Worm (Caenorhabditis elegans): ENCODE measurements around the gene clec-31.

clec-31 gene

DNA sequence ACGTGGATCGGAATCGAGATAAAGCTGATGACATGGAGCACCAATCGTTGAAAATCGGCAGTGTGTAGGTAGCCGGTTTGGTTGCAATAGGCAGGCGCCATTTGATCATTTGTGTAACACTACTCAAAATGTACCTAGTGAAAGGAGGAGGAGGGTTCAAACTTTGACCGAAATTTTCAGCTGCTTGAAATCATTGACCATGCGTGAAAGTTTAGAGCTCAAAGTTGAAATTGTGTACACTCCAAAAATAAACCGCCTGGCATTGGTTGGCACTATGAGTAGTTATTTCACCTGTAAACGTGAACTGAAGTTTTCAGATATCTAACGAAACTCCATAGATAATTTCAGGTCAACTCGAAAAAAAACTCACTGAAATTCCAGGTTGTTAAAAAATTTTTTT is 26.0 kb downstream of the clec-31 start, which contains the start of gene srh-215:
Gene srh-215 (minus strand): TSS at position 101 of the 400 bp plus-strand sequence.
- TF ChIP-seq lin-13 (tag; optimal IDR thresholded peaks at IDR 0.05) (no peak), ham-2 (GFP tag; optimal IDR thresholded peaks at IDR 0.05) (no peak), lin-32 (GFP tag; optimal IDR thresholded peaks at IDR 0.05) (no peak), nhr-12 (tag; optimal IDR thresholded peaks at IDR 0.05) (no peak), sptf-1 (tag; optimal IDR thresholded peaks at IDR 0.05) (no peak), ceh-83 (GFP tag; optimal IDR thresholded peaks at IDR 0.05) (no peak), lsy-2 (tag; optimal IDR thresholded peaks at IDR 0.05) (no peak), hlh-1 (tag; optimal IDR thresholded peaks at IDR 0.05) (no peak), nhr-237 (tag; optimal IDR thresholded peaks at IDR 0.05) (no peak), ceh-43 (GFP tag; optimal IDR thresholded peaks at IDR 0.05) (no peak), nhr-2 (tag; optimal IDR thresholded peaks at IDR 0.05) (no peak), nhr-76 (tag; optimal IDR thresholded peaks at IDR 0.05) (no peak), blmp-1 (tag; optimal IDR thresholded peaks at IDR 0.05) (no peak), drap-1 (GFP tag; optimal IDR thresholded peaks at IDR 0.05) (no peak), ztf-11 (tag; optimal IDR thresholded peaks at IDR 0.05) (no peak), pha-4 (tag; optimal IDR thresholded peaks at IDR 0.05) (no peak), ceh-39 (tag; optimal IDR thresholded peaks at IDR 0.05) (no peak)

DNA sequence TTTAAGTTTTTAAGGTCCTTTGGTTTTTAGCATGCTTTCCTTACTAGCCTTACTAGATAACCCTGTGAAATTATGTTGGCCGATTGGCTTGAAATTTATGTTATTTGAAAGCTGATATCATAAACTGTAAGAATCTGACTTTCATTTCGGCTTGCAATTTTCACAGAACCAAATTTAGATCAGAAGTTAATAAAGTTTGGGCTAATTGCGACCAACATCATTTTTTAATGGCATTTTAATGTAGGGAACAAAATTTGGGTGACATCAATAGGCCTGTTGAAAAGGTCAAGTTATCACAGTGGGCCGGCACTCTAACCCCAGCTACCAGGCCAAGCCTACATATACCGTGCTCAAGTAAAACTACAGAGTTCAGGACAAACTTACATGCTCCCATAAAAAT is 26.6 kb downstream of the clec-31 start:
- no peak for TF ChIP-seq hlh-1 (tag; optimal IDR thresholded peaks at IDR 0.05)
- no peak for TF ChIP-seq blmp-1 (tag; optimal IDR thresholded peaks at IDR 0.05)
- no peak for TF ChIP-seq pha-4 (tag; optimal IDR thresholded peaks at IDR 0.05)
- TF ChIP-seq lsy-2 (tag; optimal IDR thresholded peaks at IDR 0.05): no peak
- no peak for TF ChIP-seq flh-1 (GFP tag; optimal IDR thresholded peaks at IDR 0.05)
- TF ChIP-seq ceh-39 (tag; optimal IDR thresholded peaks at IDR 0.05): no peak
- no peak for TF ChIP-seq drap-1 (GFP tag; optimal IDR thresholded peaks at IDR 0.05)
- TF ChIP-seq nhr-12 (tag; optimal IDR thresholded peaks at IDR 0.05): no peak
- TF ChIP-seq ces-1 (GFP tag; optimal IDR thresholded peaks at IDR 0.05): no peak
- TF ChIP-seq unc-39 (tag; optimal IDR thresholded peaks at IDR 0.05): no peak
- no peak for TF ChIP-seq lin-13 (tag; optimal IDR thresholded peaks at IDR 0.05)
- no peak for TF ChIP-seq tbx-8 (GFP tag; optimal IDR thresholded peaks at IDR 0.05)
- TF ChIP-seq nhr-76 (tag; optimal IDR thresholded peaks at IDR 0.05): no peak
- TF ChIP-seq nhr-2 (tag; optimal IDR thresholded peaks at IDR 0.05): no peak
- no peak for TF ChIP-seq sem-2 (GFP tag; optimal IDR thresholded peaks at IDR 0.05)
- no peak for TF ChIP-seq unc-62 (GFP tag; optimal IDR thresholded peaks at IDR 0.05)
- no peak for TF ChIP-seq mep-1 (tag; optimal IDR thresholded peaks at IDR 0.05)

DNA sequence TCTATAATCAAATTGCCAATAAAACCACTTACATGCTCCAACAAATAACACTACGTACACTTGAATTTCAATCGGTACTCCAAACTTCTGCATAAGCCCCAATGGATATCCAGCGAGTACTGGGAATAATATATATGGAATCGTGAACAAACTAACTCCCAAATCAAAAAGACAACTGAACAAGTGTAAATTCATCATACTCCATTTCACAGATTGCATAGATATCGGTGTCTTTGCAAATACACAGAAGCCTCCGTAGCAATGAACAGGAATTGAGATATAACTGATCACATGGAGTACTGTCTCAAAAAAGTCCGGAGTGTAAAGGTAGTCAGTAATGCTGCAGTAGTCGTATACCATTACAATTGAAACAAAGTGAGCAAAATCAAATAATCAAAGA is 28.5 kb downstream of the clec-31 start, which contains the start of gene srh-214:
Gene srh-214 (minus strand): TSS at position 360 of the 400 bp plus-strand sequence.
- no peak for TF ChIP-seq mab-5 (tag; optimal IDR thresholded peaks at IDR 0.05)
- no peak for TF ChIP-seq mls-2 (tag; optimal IDR thresholded peaks at IDR 0.05)
- no peak for TF ChIP-seq nhr-76 (tag; optimal IDR thresholded peaks at IDR 0.05)
- no peak for TF ChIP-seq sptf-1 (tag; optimal IDR thresholded peaks at IDR 0.05)
- TF ChIP-seq ztf-11 (tag; optimal IDR thresholded peaks at IDR 0.05): no peak

DNA sequence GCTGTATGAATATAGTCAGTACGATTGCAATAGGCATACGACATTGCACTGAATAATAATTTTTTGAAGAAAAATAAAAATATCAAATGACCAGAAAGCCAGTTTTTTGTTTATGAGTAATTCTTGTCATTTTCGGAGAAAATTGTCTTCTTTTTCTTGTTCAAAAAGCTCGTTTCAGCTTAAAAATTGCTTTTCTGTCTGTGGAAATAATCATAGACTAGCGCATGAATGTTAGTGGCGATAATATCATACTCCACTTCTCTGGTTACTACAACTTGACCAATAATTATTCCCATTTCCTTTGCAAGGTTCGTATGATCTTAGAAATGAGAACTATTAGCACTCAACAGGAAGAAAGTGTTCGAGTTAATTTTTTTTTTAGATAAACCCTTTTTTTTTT is 30.4 kb downstream of the clec-31 start, which contains the start of gene srh-216:
Gene srh-216 (minus strand): TSS at position 101 of the 400 bp plus-strand sequence.
- TF ChIP-seq nhr-76 (tag; optimal IDR thresholded peaks at IDR 0.05) (no peak), lin-32 (GFP tag; optimal IDR thresholded peaks at IDR 0.05) (no peak), mls-2 (tag; optimal IDR thresholded peaks at IDR 0.05) (no peak), unc-62 (GFP tag; optimal IDR thresholded peaks at IDR 0.05) (no peak), nhr-12 (tag; optimal IDR thresholded peaks at IDR 0.05) (no peak), snpc-4 (tag; optimal IDR thresholded peaks at IDR 0.05) (no peak), zip-8 (tag; optimal IDR thresholded peaks at IDR 0.05) (no peak), ceh-83 (GFP tag; optimal IDR thresholded peaks at IDR 0.05) (no peak), nhr-28 (tag; optimal IDR thresholded peaks at IDR 0.05) (no peak), lsy-2 (tag; optimal IDR thresholded peaks at IDR 0.05) (no peak), ceh-43 (GFP tag; optimal IDR thresholded peaks at IDR 0.05) (no peak), tbx-8 (GFP tag; optimal IDR thresholded peaks at IDR 0.05) (no peak), elt-3 (tag; optimal IDR thresholded peaks at IDR 0.05) (no peak)

DNA sequence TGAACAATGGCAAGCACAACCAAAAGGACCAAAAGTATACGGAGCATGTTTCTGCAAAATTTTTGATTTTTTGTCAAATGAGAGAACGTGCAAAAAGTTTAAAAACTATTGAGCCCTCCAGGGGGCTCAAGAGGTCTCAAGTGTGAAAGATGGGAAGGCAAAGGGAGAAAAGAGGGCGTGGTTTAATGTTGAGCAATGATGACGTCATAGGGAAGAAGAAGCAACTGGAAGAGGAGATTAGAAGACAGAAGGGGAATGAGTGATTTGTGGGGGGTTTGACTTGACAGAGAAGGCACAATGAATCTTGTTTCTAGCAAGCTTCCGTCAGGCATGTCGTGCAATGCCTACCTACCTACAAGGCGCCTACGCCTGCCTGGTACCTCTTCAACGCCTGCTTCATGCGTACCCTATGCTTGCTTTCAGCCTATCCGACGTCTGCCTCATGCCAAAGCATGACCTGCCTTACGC is 36.6 kb downstream of the clec-31 start, which contains the start of gene T20B3.14:
Gene T20B3.14 (minus strand): TSS at position 51 of the 468 bp plus-strand sequence.
- peak; percentile 83 for TF ChIP-seq zip-8 (tag; optimal IDR thresholded peaks at IDR 0.05)
- no peak for TF ChIP-seq mab-5 (tag; optimal IDR thresholded peaks at IDR 0.05)

DNA sequence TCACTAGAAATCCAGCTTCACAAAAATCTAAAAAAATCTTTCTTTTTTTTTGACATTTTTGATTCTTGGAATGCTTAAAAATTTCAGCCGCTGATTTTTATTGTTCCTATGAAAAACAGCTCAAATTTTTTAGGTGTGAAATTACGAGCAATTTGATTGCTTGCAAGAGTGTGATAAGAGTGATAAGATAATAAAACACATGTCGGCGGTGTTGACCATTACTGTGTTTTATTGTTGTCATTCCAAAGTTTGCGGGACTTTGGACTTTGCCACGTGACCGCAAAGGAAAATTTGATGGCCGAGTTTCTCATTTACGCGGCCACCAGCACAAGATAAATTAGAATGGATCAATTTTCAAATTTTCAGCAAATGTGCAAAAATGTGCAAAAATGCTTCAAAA is 41.2 kb downstream of the clec-31 start:
- TF ChIP-seq elt-1 (tag; optimal IDR thresholded peaks at IDR 0.05; ENCODE audit: borderline replicate concordance, insufficient read depth) (no peak), unc-39 (tag; optimal IDR thresholded peaks at IDR 0.05) (no peak), blmp-1 (tag; optimal IDR thresholded peaks at IDR 0.05) (no peak), unc-62 (GFP tag; optimal IDR thresholded peaks at IDR 0.05) (no peak), elt-3 (tag; optimal IDR thresholded peaks at IDR 0.05) (no peak), ceh-43 (GFP tag; optimal IDR thresholded peaks at IDR 0.05) (no peak), zip-8 (tag; optimal IDR thresholded peaks at IDR 0.05) (no peak), ceh-39 (tag; optimal IDR thresholded peaks at IDR 0.05) (no peak), nhr-237 (tag; optimal IDR thresholded peaks at IDR 0.05) (no peak), ztf-11 (tag; optimal IDR thresholded peaks at IDR 0.05) (no peak), nhr-12 (tag; optimal IDR thresholded peaks at IDR 0.05) (no peak), sptf-1 (tag; optimal IDR thresholded peaks at IDR 0.05) (no peak), hlh-1 (tag; optimal IDR thresholded peaks at IDR 0.05) (no peak), cnd-1 (tag; optimal IDR thresholded peaks at IDR 0.05) (no peak), ham-2 (GFP tag; optimal IDR thresholded peaks at IDR 0.05) (no peak), lin-32 (GFP tag; optimal IDR thresholded peaks at IDR 0.05) (no peak), mls-2 (tag; optimal IDR thresholded peaks at IDR 0.05) (no peak), ces-1 (GFP tag; optimal IDR thresholded peaks at IDR 0.05) (no peak)
